Fruit fly (Drosophila melanogaster) whole organism, embryonic: ENCODE results near the gene Zasp66.
A peak's percentile ranks its signal among the peaks of the same experiment; 100 is the strongest.

Source experiments
- Bgb ChIP-seq: fragments of 200-800 bp; sonication (Bioruptor generic); IDR thresholded peaks from 2 replicates; pipeline ENCODE4 v1.3.6; 2022; ENCODE audit warnings: missing biosample characterization, missing genetic modification characterization; ENCODE audit not compliant: partially characterized antibody
- Blimp-1 ChIP-seq: fragments of 200-800 bp; sonication (Bioruptor generic); optimal IDR thresholded peaks from 3 replicates; lab custom pipeline; 2018; ENCODE audit warnings: missing biosample characterization, missing genetic modification characterization, mild to moderate bottlenecking, moderate library complexity, missing genetic modification reagents
- C15 ChIP-seq: fragments of 200-800 bp; sonication (Bioruptor generic); IDR thresholded peaks from 3 replicates; pipeline ENCODE4 v1.3.6; 2022; ENCODE audit warnings: missing biosample characterization, missing genetic modification characterization
- CG10565 ChIP-seq: fragments of 200-800 bp; sonication (Bioruptor generic); optimal IDR thresholded peaks from 3 replicates; lab custom pipeline; 2016; ENCODE audit warnings: missing biosample characterization, mild to moderate bottlenecking, missing genetic modification characterization
- CG14441 ChIP-seq: fragments of 200-800 bp; sonication (Bioruptor generic); IDR thresholded peaks from 2 replicates; pipeline ENCODE4 v1.3.6; 2022; ENCODE audit warnings: missing biosample characterization, missing genetic modification characterization
- CG1792 ChIP-seq: fragments of 200-800 bp; sonication (Bioruptor generic); optimal IDR thresholded peaks from 2 replicates; lab custom pipeline; 2016; ENCODE audit warnings: missing biosample characterization, missing genetic modification characterization
- CG18262 ChIP-seq: fragments of 200-800 bp; optimal IDR thresholded peaks from 3 replicates; lab custom pipeline; 2019; ENCODE audit warnings: missing biosample characterization, mild to moderate bottlenecking, missing genetic modification characterization, moderate library complexity
- CG2129 ChIP-seq: fragments of 200-800 bp; sonication (Bioruptor generic); IDR thresholded peaks from 2 replicates; pipeline ENCODE4 v1.3.6; 2022; ENCODE audit warnings: missing biosample characterization, missing genetic modification characterization; ENCODE audit not compliant: partially characterized antibody
- CG31365 ChIP-seq: fragments of 200-800 bp; sonication (Bioruptor generic); optimal IDR thresholded peaks from 2 replicates; lab custom pipeline; 2018; ENCODE audit warnings: missing biosample characterization, mild to moderate bottlenecking, missing genetic modification characterization
- CG4360 ChIP-seq: fragments of 200-800 bp; sonication (Bioruptor generic); IDR thresholded peaks from 2 replicates; pipeline ENCODE4 v1.3.6; 2022; ENCODE audit warnings: missing biosample characterization, missing genetic modification characterization
- CG4730 ChIP-seq: fragments of 200-800 bp; sonication (Bioruptor generic); IDR thresholded peaks from 2 replicates; pipeline ENCODE4 v1.3.6; 2022; ENCODE audit warnings: missing biosample characterization, missing genetic modification characterization
- CG5245 ChIP-seq: fragments of 200-800 bp; sonication (Bioruptor generic); optimal IDR thresholded peaks from 3 replicates; lab custom pipeline; 2016; ENCODE audit warnings: missing biosample characterization, missing genetic modification characterization
- CG6654 ChIP-seq: fragments of 200-800 bp; sonication (Bioruptor generic); optimal IDR thresholded peaks from 2 replicates; lab custom pipeline; 2017; ENCODE audit warnings: missing biosample characterization, mild to moderate bottlenecking, missing genetic modification characterization
- CG6813 ChIP-seq: fragments of 200-800 bp; sonication (Bioruptor generic); optimal IDR thresholded peaks from 2 replicates; lab custom pipeline; 2017; ENCODE audit warnings: missing biosample characterization, missing genetic modification characterization, mild to moderate bottlenecking, moderate library complexity, missing genetic modification reagents
- CG6854 ChIP-seq: fragments of 200-800 bp; sonication (Bioruptor generic); optimal IDR thresholded peaks from 3 replicates; lab custom pipeline; 2017; ENCODE audit warnings: missing biosample characterization, mild to moderate bottlenecking, missing genetic modification characterization
- CG8478 ChIP-seq: fragments of >200 bp; optimal IDR thresholded peaks from 2 replicates; lab custom pipeline; 2018
- CG9797 ChIP-seq: fragments of 200-800 bp; sonication (Bioruptor generic); optimal IDR thresholded peaks from 3 replicates; lab custom pipeline; 2018; ENCODE audit warnings: missing biosample characterization, mild to moderate bottlenecking, missing genetic modification characterization
- CG9932 ChIP-seq: fragments of 200-800 bp; sonication (Bioruptor generic); IDR thresholded peaks from 2 replicates; pipeline ENCODE4 v1.3.6; 2022; ENCODE audit warnings: missing biosample characterization, missing genetic modification characterization
- Deaf1 ChIP-seq: fragments of 200-800 bp; optimal IDR thresholded peaks from 3 replicates; lab custom pipeline; 2019; ENCODE audit warnings: missing biosample characterization, mild to moderate bottlenecking, missing genetic modification characterization, moderate library complexity
- Ets97D ChIP-seq: fragments of 200-800 bp; sonication (Bioruptor generic); optimal IDR thresholded peaks from 3 replicates; lab custom pipeline; 2016; ENCODE audit warnings: missing biosample characterization, missing genetic modification characterization
- Hand ChIP-seq: fragments of 200-800 bp; sonication (Bioruptor generic); optimal IDR thresholded peaks from 2 replicates; lab custom pipeline; 2017; ENCODE audit warnings: mild to moderate bottlenecking, missing biosample characterization, missing genetic modification reagents, missing genetic modification characterization
- Hsf ChIP-seq: fragments of 200-800 bp; sonication (Bioruptor generic); optimal IDR thresholded peaks from 3 replicates; lab custom pipeline; 2016; ENCODE audit warnings: missing biosample characterization, missing genetic modification characterization
- Jarid2 ChIP-seq: fragments of 200-800 bp; sonication (Bioruptor generic); optimal IDR thresholded peaks from 3 replicates; lab custom pipeline; 2017; ENCODE audit warnings: mild to moderate bottlenecking, missing biosample characterization, missing genetic modification reagents, missing genetic modification characterization
- Meics ChIP-seq: fragments of 200-800 bp; sonication (Bioruptor generic); optimal IDR thresholded peaks from 2 replicates; lab custom pipeline; 2017; ENCODE audit warnings: missing biosample characterization, mild to moderate bottlenecking, missing genetic modification characterization
- NfI ChIP-seq: fragments of 200-800 bp; sonication (Bioruptor generic); optimal IDR thresholded peaks from 3 replicates; lab custom pipeline; 2018; ENCODE audit warnings: missing biosample characterization, mild to moderate bottlenecking, missing genetic modification characterization, moderate library complexity
- Ptx1 ChIP-seq: fragments of 200-800 bp; sonication (Bioruptor generic); IDR thresholded peaks from 2 replicates; pipeline ENCODE4 v1.3.6; 2022; ENCODE audit warnings: missing biosample characterization, missing genetic modification characterization
- Scr ChIP-seq: fragments of 200-800 bp; sonication (Bioruptor generic); IDR thresholded peaks from 2 replicates; pipeline ENCODE4 v1.3.6; 2022; ENCODE audit warnings: missing biosample characterization, missing genetic modification characterization; ENCODE audit not compliant: partially characterized antibody
- Spps ChIP-seq: fragments of 200-800 bp; sonication (Bioruptor generic); optimal IDR thresholded peaks from 2 replicates; lab custom pipeline; 2018; ENCODE audit warnings: missing biosample characterization, mild to moderate bottlenecking, missing genetic modification characterization
- Ssrp ChIP-seq: fragments of 200-800 bp; sonication (Bioruptor generic); optimal IDR thresholded peaks from 2 replicates; lab custom pipeline; 2018; ENCODE audit warnings: missing biosample characterization, mild to moderate bottlenecking, missing genetic modification characterization, moderate library complexity
- Tbp ChIP-seq: fragments of >200 bp; optimal IDR thresholded peaks from 2 replicates; lab custom pipeline; 2018; ENCODE audit warnings: missing biosample characterization, missing genetic modification characterization
- Xbp1 ChIP-seq: fragments of 200-800 bp; sonication (Bioruptor generic); optimal IDR thresholded peaks from 3 replicates; lab custom pipeline; 2016; ENCODE audit warnings: missing biosample characterization, mild to moderate bottlenecking, missing genetic modification characterization
- al ChIP-seq: fragments of 200-800 bp; sonication (Bioruptor generic); IDR thresholded peaks from 2 replicates; pipeline ENCODE4 v1.3.6; 2022; ENCODE audit warnings: missing biosample characterization, missing genetic modification characterization
- aop ChIP-seq: fragments of 200-800 bp; sonication (Bioruptor generic); IDR thresholded peaks from 2 replicates; pipeline ENCODE4 v1.3.6; 2022; ENCODE audit warnings: missing biosample characterization, missing genetic modification characterization
- ase ChIP-seq: fragments of 200-800 bp; sonication (Bioruptor generic); IDR thresholded peaks from 3 replicates; pipeline ENCODE4 v1.3.6; 2022; ENCODE audit warnings: missing biosample characterization, missing genetic modification characterization
- az2 ChIP-seq: fragments of 200-800 bp; sonication (Bioruptor generic); optimal IDR thresholded peaks from 3 replicates; lab custom pipeline; 2016; ENCODE audit warnings: missing biosample characterization, missing genetic modification characterization
- bab2 ChIP-seq: fragments of 200-800 bp; sonication (Bioruptor generic); optimal IDR thresholded peaks from 2 replicates; lab custom pipeline; 2016; ENCODE audit warnings: missing biosample characterization, missing genetic modification characterization
- cad ChIP-seq: fragments of >200 bp; optimal IDR thresholded peaks from 2 replicates; lab custom pipeline; 2017; ENCODE audit warnings: missing biosample characterization, missing genetic modification characterization
- cas ChIP-seq: fragments of 200-800 bp; sonication (Bioruptor generic); IDR thresholded peaks from 2 replicates; pipeline ENCODE4 v1.3.6; 2022; ENCODE audit warnings: missing biosample characterization, missing genetic modification characterization
- crc ChIP-seq: fragments of 200-800 bp; sonication (Bioruptor generic); optimal IDR thresholded peaks from 2 replicates; lab custom pipeline; 2016; ENCODE audit warnings: missing biosample characterization, missing genetic modification characterization
- dati ChIP-seq: fragments of 200-800 bp; sonication (Bioruptor generic); IDR thresholded peaks from 2 replicates; pipeline ENCODE4 v1.3.6; 2022; ENCODE audit warnings: missing biosample characterization, missing genetic modification characterization
- eyg ChIP-seq: fragments of 200-800 bp; sonication (Bioruptor generic); optimal IDR thresholded peaks from 3 replicates; lab custom pipeline; 2016; ENCODE audit warnings: missing biosample characterization, missing genetic modification characterization
- gfzf ChIP-seq: fragments of 200-800 bp; sonication (Bioruptor generic); optimal IDR thresholded peaks from 2 replicates; lab custom pipeline; 2016; ENCODE audit warnings: missing biosample characterization, mild to moderate bottlenecking, missing genetic modification characterization, moderate library complexity
- hbn ChIP-seq: fragments of 200-800 bp; sonication (Bioruptor generic); IDR thresholded peaks from 2 replicates; pipeline ENCODE4 v1.3.6; 2022; ENCODE audit warnings: missing biosample characterization, missing genetic modification characterization; ENCODE audit not compliant: partially characterized antibody
- mam ChIP-seq: fragments of 200-800 bp; sonication (Bioruptor generic); optimal IDR thresholded peaks from 3 replicates; lab custom pipeline; 2016; ENCODE audit warnings: missing biosample characterization, missing genetic modification characterization
- nau ChIP-seq: fragments of 200-800 bp; sonication (Bioruptor generic); optimal IDR thresholded peaks from 3 replicates; lab custom pipeline; 2017; ENCODE audit warnings: missing biosample characterization, mild to moderate bottlenecking, missing genetic modification characterization, missing genetic modification reagents
- nerfin-2 ChIP-seq: fragments of 200-800 bp; sonication (Bioruptor generic); IDR thresholded peaks from 2 replicates; pipeline ENCODE4 v1.3.6; 2022; ENCODE audit warnings: missing biosample characterization, missing genetic modification characterization; ENCODE audit not compliant: partially characterized antibody
- shn ChIP-seq: fragments of 200-800 bp; sonication (Bioruptor generic); optimal IDR thresholded peaks from 3 replicates; lab custom pipeline; 2016; ENCODE audit warnings: missing biosample characterization, missing genetic modification characterization
- toy ChIP-seq: fragments of 200-800 bp; sonication (Bioruptor generic); IDR thresholded peaks from 2 replicates; pipeline ENCODE4 v1.3.6; 2022; ENCODE audit warnings: missing biosample characterization, missing genetic modification characterization
- zen ChIP-seq: fragments of 200-800 bp; sonication (Bioruptor generic); optimal IDR thresholded peaks from 3 replicates; lab custom pipeline; 2018; ENCODE audit warnings: missing biosample characterization, mild to moderate bottlenecking, missing genetic modification characterization, moderate library complexity
- zfh1 ChIP-seq: fragments of 200-800 bp; sonication (Bioruptor generic); IDR thresholded peaks from 3 replicates; pipeline ENCODE4 v1.3.6; 2022; ENCODE audit warnings: missing biosample characterization, missing genetic modification characterization

Gene Zasp66

DNA sequence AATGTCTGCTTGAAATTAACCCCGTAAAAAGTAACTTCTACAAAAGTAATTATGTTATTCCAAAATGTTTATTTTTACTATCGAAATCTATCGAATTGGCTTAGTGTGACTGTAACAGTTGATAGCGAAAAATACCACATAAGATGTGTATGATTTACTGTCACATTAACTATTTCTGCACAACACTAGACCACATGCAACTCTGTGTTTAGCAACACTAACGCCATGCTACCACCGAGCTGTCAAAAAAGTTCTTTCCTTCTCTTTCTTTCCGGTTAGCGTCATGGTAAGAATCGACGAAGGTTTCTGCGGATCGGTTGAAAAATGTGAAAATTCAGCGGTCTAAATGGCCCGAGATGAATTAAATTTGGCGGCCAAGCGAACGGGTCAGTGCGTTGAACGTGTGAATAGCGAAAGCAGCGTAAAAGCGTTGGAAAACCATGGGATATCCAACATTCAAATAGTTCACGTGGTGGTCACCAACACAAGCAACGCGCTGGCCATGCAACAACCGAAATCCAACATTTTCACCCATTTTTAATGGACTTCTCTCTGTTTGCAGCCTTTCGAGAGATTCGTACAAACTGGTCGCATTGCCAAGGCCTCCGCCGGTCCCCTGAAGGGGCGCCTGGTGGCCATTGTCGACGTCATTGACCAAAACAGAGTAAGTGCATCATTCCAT, 23.3 kb upstream of the Zasp66 start, which contains the start of the genes Nelf-E and RpL14 (continued):
- TF ChIP-seq CG6654 (GFP tag; lab: Kevin White, UChicago): peak; percentile 79
- TF ChIP-seq al (GFP tag; lab: Robert Waterston, UW): peak; percentile 89
- TF ChIP-seq dati (GFP tag; lab: Robert Waterston, UW): peak; percentile 89
- TF ChIP-seq Jarid2: peak; percentile 90
- peak; percentile 92 for TF ChIP-seq mam (GFP tag; lab: Kevin White, UChicago)
- TF ChIP-seq NfI (GFP tag; lab: Kevin White, UChicago): peak; percentile 98
- TF ChIP-seq Blimp-1 (GFP tag; lab: Kevin White, UChicago): peak; percentile 79
- peak; percentile 84 for TF ChIP-seq CG18262
- peak; percentile 80; the same call in 1 of the 2 replicates for TF ChIP-seq toy (GFP tag; lab: Robert Waterston, UW)
- peak; percentile 92 for TF ChIP-seq CG31365 (tag; lab: Kevin White, UChicago)
- peak; percentile 53 for TF ChIP-seq Scr
- TF ChIP-seq nerfin-2: no peak
- TF ChIP-seq CG9932 (GFP tag; lab: Robert Waterston, UW): peak; percentile 95
- TF ChIP-seq az2 (GFP tag; lab: Kevin White, UChicago): peak; percentile 76
- TF ChIP-seq Ets97D (GFP tag; lab: Kevin White, UChicago): peak; percentile 100
- peak; percentile 61; the same call in 1 of the 2 replicates for TF ChIP-seq Bgb (GFP tag; lab: Robert Waterston, UW)
- TF ChIP-seq shn (GFP tag; lab: Kevin White, UChicago): peak; percentile 97
- TF ChIP-seq CG8478 (lab: Kevin White, UChicago): no peak
- no peak for TF ChIP-seq cad (GFP tag; lab: Kevin White, UChicago)
- peak; percentile 69 for TF ChIP-seq Ssrp (tag; lab: Kevin White, UChicago)
- peak; percentile 87 for TF ChIP-seq CG14441 (GFP tag; lab: Robert Waterston, UW)
- TF ChIP-seq C15 (GFP tag; lab: Robert Waterston, UW): peak; percentile 91
- TF ChIP-seq CG10565 (GFP tag; lab: Kevin White, UChicago): peak; percentile 70
- peak; percentile 96 for TF ChIP-seq zfh1
- TF ChIP-seq CG6854 (GFP tag; lab: Kevin White, UChicago): peak; percentile 94
- peak; percentile 81 for TF ChIP-seq Spps (tag; lab: Kevin White, UChicago)
- TF ChIP-seq Ptx1 (GFP tag; lab: Robert Waterston, UW): peak; percentile 89
- peak; percentile 82 for TF ChIP-seq CG4730 (GFP tag; lab: Robert Waterston, UW)
- peak; percentile 89 for TF ChIP-seq Hand (GFP tag; lab: Kevin White, UChicago)
- TF ChIP-seq Hsf: peak; percentile 93
- peak; percentile 91 for TF ChIP-seq cas (GFP tag; lab: Robert Waterston, UW)
- TF ChIP-seq Meics: peak; percentile 97
- peak; percentile 95 for TF ChIP-seq bab2 (GFP tag; lab: Kevin White, UChicago)
- peak; percentile 99 for TF ChIP-seq CG9797
- TF ChIP-seq CG2129 (GFP tag; lab: Robert Waterston, UW): no peak
- TF ChIP-seq Xbp1 (GFP tag; lab: Kevin White, UChicago): peak; percentile 93
- no peak for TF ChIP-seq Tbp (GFP tag; lab: Kevin White, UChicago)
- peak; percentile 59; the same call in 1 of the 2 replicates for TF ChIP-seq CG4360 (GFP tag; lab: Robert Waterston, UW)
- TF ChIP-seq gfzf (GFP tag; lab: Kevin White, UChicago): peak; percentile 98
- no peak for TF ChIP-seq Deaf1
- TF ChIP-seq CG5245: peak; percentile 83
- TF ChIP-seq CG1792: peak; percentile 96
- peak; percentile 89 for TF ChIP-seq ase (GFP tag; lab: Robert Waterston, UW)
- TF ChIP-seq eyg: peak; percentile 96
- TF ChIP-seq aop: no peak; the same call in 1 of the 2 replicates
- TF ChIP-seq crc: peak; percentile 93
- TF ChIP-seq hbn (GFP tag; lab: Robert Waterston, UW): no peak
- TF ChIP-seq nau (GFP tag; lab: Kevin White, UChicago): no peak
- peak; percentile 94 for TF ChIP-seq zen (tag; lab: Kevin White, UChicago)
- peak; percentile 98 for TF ChIP-seq CG6813 (GFP tag; lab: Kevin White, UChicago)
